Fruit fly (Drosophila melanogaster) whole organism, embryonic: ENCODE results near the gene CG6972.
A peak's percentile ranks its signal among the peaks of the same experiment; 100 is the strongest.

ENCODE experiments used
- Atf6 ChIP-seq: fragments of 200-800 bp; sonication (Bioruptor generic); IDR thresholded peaks from 2 replicates; pipeline ENCODE4 v1.3.6; 2022; ENCODE audit warnings: missing biosample characterization, missing genetic modification characterization
- CG10462 ChIP-seq: fragments of 200-800 bp; sonication (Bioruptor generic); optimal IDR thresholded peaks from 2 replicates; lab custom pipeline; 2016; ENCODE audit warnings: missing biosample characterization, missing genetic modification characterization
- CG11696 ChIP-seq: fragments of 200-800 bp; sonication (Bioruptor generic); IDR thresholded peaks from 2 replicates; pipeline ENCODE4 v1.3.6; 2022; ENCODE audit warnings: missing biosample characterization, missing genetic modification characterization
- CG12391 ChIP-seq: fragments of 200-800 bp; sonication (Bioruptor generic); optimal IDR thresholded peaks from 3 replicates; lab custom pipeline; 2018; ENCODE audit warnings: missing biosample characterization, mild to moderate bottlenecking, missing genetic modification characterization, moderate library complexity
- CG13775 ChIP-seq: fragments of 200-800 bp; sonication (Bioruptor generic); optimal IDR thresholded peaks from 3 replicates; lab custom pipeline; 2017; ENCODE audit warnings: missing biosample characterization, mild to moderate bottlenecking, missing genetic modification characterization
- CG14860 ChIP-seq: fragments of 200-800 bp; sonication (Bioruptor generic); IDR thresholded peaks from 3 replicates; pipeline ENCODE4 v1.3.6; 2022; ENCODE audit warnings: missing biosample characterization, missing genetic modification characterization; ENCODE audit not compliant: partially characterized antibody
- CG15479 ChIP-seq: fragments of 200-800 bp; sonication (Bioruptor generic); optimal IDR thresholded peaks from 3 replicates; lab custom pipeline; 2019; ENCODE audit warnings: missing biosample characterization, mild to moderate bottlenecking, missing genetic modification characterization, moderate library complexity
- CG16815 ChIP-seq: fragments of 200-800 bp; sonication (Bioruptor generic); optimal IDR thresholded peaks from 3 replicates; lab custom pipeline; 2017; ENCODE audit warnings: missing biosample characterization, mild to moderate bottlenecking, missing genetic modification characterization
- CG16863 ChIP-seq: fragments of 200-800 bp; sonication (Bioruptor generic); optimal IDR thresholded peaks from 3 replicates; lab custom pipeline; 2016; ENCODE audit warnings: missing biosample characterization, missing genetic modification characterization
- CG17361 ChIP-seq: fragments of 200-800 bp; sonication (Bioruptor generic); IDR thresholded peaks from 3 replicates; pipeline ENCODE4 v1.3.6; 2022; ENCODE audit warnings: missing biosample characterization, missing genetic modification characterization
- CG17802 ChIP-seq: fragments of 200-800 bp; sonication (Bioruptor generic); optimal IDR thresholded peaks from 2 replicates; lab custom pipeline; 2018; ENCODE audit warnings: missing biosample characterization, mild to moderate bottlenecking, missing genetic modification characterization, moderate library complexity
- CG17912 ChIP-seq: fragments of 200-800 bp; sonication (Bioruptor generic); optimal IDR thresholded peaks from 2 replicates; lab custom pipeline; 2018; ENCODE audit warnings: missing biosample characterization, mild to moderate bottlenecking, missing genetic modification characterization
- CG18619 ChIP-seq: fragments of 200-800 bp; sonication (Bioruptor generic); optimal IDR thresholded peaks from 3 replicates; lab custom pipeline; 2017; ENCODE audit warnings: missing biosample characterization, mild to moderate bottlenecking, missing genetic modification characterization
- CG3163 ChIP-seq: fragments of 200-800 bp; sonication (Bioruptor generic); optimal IDR thresholded peaks from 3 replicates; lab custom pipeline; 2016; ENCODE audit warnings: missing biosample characterization, missing genetic modification characterization
- CG4328 ChIP-seq: fragments of 200-800 bp; sonication (Bioruptor generic); optimal IDR thresholded peaks from 3 replicates; lab custom pipeline; 2017; ENCODE audit warnings: missing biosample characterization, missing genetic modification reagents, missing genetic modification characterization
- CG4617 ChIP-seq: fragments of 200-800 bp; sonication (Bioruptor generic); optimal IDR thresholded peaks from 3 replicates; lab custom pipeline; 2016; ENCODE audit warnings: missing biosample characterization, missing genetic modification characterization, borderline replicate concordance
- CG6854 ChIP-seq: fragments of 200-800 bp; sonication (Bioruptor generic); optimal IDR thresholded peaks from 3 replicates; lab custom pipeline; 2017; ENCODE audit warnings: missing biosample characterization, mild to moderate bottlenecking, missing genetic modification characterization
- CG7745 ChIP-seq: fragments of 200-800 bp; sonication (Bioruptor generic); optimal IDR thresholded peaks from 2 replicates; lab custom pipeline; 2018; ENCODE audit warnings: missing biosample characterization, mild to moderate bottlenecking, missing genetic modification characterization, moderate library complexity
- CG8281 ChIP-seq: fragments of 200-800 bp; sonication (Bioruptor generic); optimal IDR thresholded peaks from 2 replicates; lab custom pipeline; 2018; ENCODE audit warnings: missing biosample characterization, mild to moderate bottlenecking, missing genetic modification characterization, moderate library complexity
- CG9932 ChIP-seq: fragments of 200-800 bp; sonication (Bioruptor generic); IDR thresholded peaks from 2 replicates; pipeline ENCODE4 v1.3.6; 2022; ENCODE audit warnings: missing biosample characterization, missing genetic modification characterization
- Camta ChIP-seq: fragments of 200-800 bp; sonication (Bioruptor generic); optimal IDR thresholded peaks from 2 replicates; lab custom pipeline; 2016; ENCODE audit warnings: missing biosample characterization, missing genetic modification characterization
- CoRest ChIP-seq: fragments of 200-800 bp; sonication (Bioruptor generic); optimal IDR thresholded peaks from 3 replicates; lab custom pipeline; 2018; ENCODE audit warnings: missing biosample characterization, mild to moderate bottlenecking, missing genetic modification characterization, moderate library complexity
- CrebB ChIP-seq: fragments of 200-800 bp; sonication (Bioruptor generic); optimal IDR thresholded peaks from 3 replicates; lab custom pipeline; 2018; ENCODE audit warnings: missing biosample characterization, mild to moderate bottlenecking, missing genetic modification characterization
- Dref ChIP-seq: fragments of 200-800 bp; sonication (Bioruptor generic); IDR thresholded peaks from 2 replicates; pipeline ENCODE4 v1.3.6; 2022; ENCODE audit warnings: missing biosample characterization, missing genetic modification characterization
- E2f1 ChIP-seq: fragments of 200-800 bp; sonication (Bioruptor generic); IDR thresholded peaks from 2 replicates; pipeline ENCODE4 v1.3.6; 2022; ENCODE audit warnings: missing biosample characterization, missing genetic modification characterization
- Elba2 ChIP-seq: fragments of 200-800 bp; sonication (Bioruptor generic); optimal IDR thresholded peaks from 3 replicates; lab custom pipeline; 2016; ENCODE audit warnings: missing biosample characterization, missing genetic modification characterization
- Fer1 ChIP-seq: fragments of 200-800 bp; sonication (Bioruptor generic); optimal IDR thresholded peaks from 2 replicates; lab custom pipeline; 2017; ENCODE audit warnings: missing biosample characterization, mild to moderate bottlenecking, missing genetic modification characterization
- H15 ChIP-seq: fragments of 200-800 bp; sonication (Bioruptor generic); IDR thresholded peaks from 3 replicates; pipeline ENCODE4 v1.3.6; 2022; ENCODE audit warnings: missing biosample characterization, missing genetic modification characterization
- HmgD ChIP-seq: fragments of 200-800 bp; sonication (Bioruptor generic); optimal IDR thresholded peaks from 3 replicates; lab custom pipeline; 2016; ENCODE audit warnings: missing biosample characterization, missing genetic modification characterization
- Kr ChIP-seq: fragments of 200-800 bp; sonication (Bioruptor generic); optimal IDR thresholded peaks from 2 replicates; lab custom pipeline; 2017; ENCODE audit warnings: missing biosample characterization, mild to moderate bottlenecking, missing genetic modification characterization
- Side ChIP-seq: fragments of 200-800 bp; sonication (Bioruptor generic); optimal IDR thresholded peaks from 2 replicates; lab custom pipeline; 2016; ENCODE audit warnings: missing biosample characterization, missing genetic modification characterization
- Ssrp ChIP-seq: fragments of 200-800 bp; sonication (Bioruptor generic); optimal IDR thresholded peaks from 2 replicates; lab custom pipeline; 2018; ENCODE audit warnings: missing biosample characterization, mild to moderate bottlenecking, missing genetic modification characterization, moderate library complexity
- Usf ChIP-seq: fragments of 200-800 bp; sonication (Bioruptor generic); optimal IDR thresholded peaks from 2 replicates; lab custom pipeline; 2017; ENCODE audit warnings: missing genotype, missing biosample characterization, missing genetic modification characterization
- bab2 ChIP-seq: fragments of 200-800 bp; sonication (Bioruptor generic); optimal IDR thresholded peaks from 2 replicates; lab custom pipeline; 2016; ENCODE audit warnings: missing biosample characterization, missing genetic modification characterization
- chn ChIP-seq: fragments of 200-800 bp; sonication (Bioruptor generic); optimal IDR thresholded peaks from 2 replicates; lab custom pipeline; 2016; ENCODE audit warnings: missing biosample characterization, missing genetic modification characterization
- cwo ChIP-seq: fragments of 200-800 bp; sonication (Bioruptor generic); optimal IDR thresholded peaks from 3 replicates; lab custom pipeline; 2017; ENCODE audit warnings: missing biosample characterization, missing genetic modification characterization, mild to moderate bottlenecking, moderate library complexity, missing genetic modification reagents
- ems ChIP-seq: fragments of 200-800 bp; sonication (Bioruptor generic); optimal IDR thresholded peaks from 3 replicates; lab custom pipeline; 2016; ENCODE audit warnings: missing biosample characterization, missing genetic modification characterization
- ham ChIP-seq: fragments of 200-800 bp; sonication (Bioruptor generic); IDR thresholded peaks from 2 replicates; pipeline ENCODE4 v1.3.6; 2022; ENCODE audit warnings: missing biosample characterization, missing genetic modification characterization
- jumu ChIP-seq: fragments of 200-800 bp; sonication (Bioruptor generic); optimal IDR thresholded peaks from 3 replicates; lab custom pipeline; 2016; ENCODE audit warnings: missing biosample characterization, missing genetic modification characterization
- lilli ChIP-seq: fragments of 200-800 bp; sonication (Bioruptor generic); optimal IDR thresholded peaks from 3 replicates; lab custom pipeline; 2016; ENCODE audit warnings: missing biosample characterization, missing genetic modification characterization
- lmd ChIP-seq: fragments of 200-800 bp; sonication (Bioruptor generic); IDR thresholded peaks from 2 replicates; pipeline ENCODE4 v1.3.6; 2022; ENCODE audit warnings: missing biosample characterization, missing genetic modification characterization
- maf-S ChIP-seq: fragments of 200-800 bp; sonication (Bioruptor generic); optimal IDR thresholded peaks from 2 replicates; lab custom pipeline; 2016; ENCODE audit warnings: missing biosample characterization, missing genetic modification characterization
- mam ChIP-seq: fragments of 200-800 bp; sonication (Bioruptor generic); optimal IDR thresholded peaks from 3 replicates; lab custom pipeline; 2016; ENCODE audit warnings: missing biosample characterization, missing genetic modification characterization
- org-1 ChIP-seq: fragments of 200-800 bp; sonication (Bioruptor generic); optimal IDR thresholded peaks from 2 replicates; lab custom pipeline; 2017; ENCODE audit warnings: missing biosample characterization, missing genetic modification characterization
- otp ChIP-seq: fragments of 200-800 bp; sonication (Bioruptor generic); IDR thresholded peaks from 3 replicates; pipeline ENCODE4, ENCODE4 v1.3.6; 2022; ENCODE audit warnings: missing biosample characterization, missing genetic modification characterization
- pb ChIP-seq: fragments of 200-800 bp; sonication (Bioruptor generic); optimal IDR thresholded peaks from 3 replicates; lab custom pipeline; 2016; ENCODE audit warnings: missing biosample characterization, missing genetic modification characterization
- pfk ChIP-seq: fragments of 200-800 bp; sonication (Bioruptor generic); optimal IDR thresholded peaks from 2 replicates; lab custom pipeline; 2018; ENCODE audit warnings: missing biosample characterization, mild to moderate bottlenecking, missing genetic modification characterization, moderate library complexity
- pum ChIP-seq: fragments of 200-800 bp; sonication (Bioruptor generic); optimal IDR thresholded peaks from 2 replicates; lab custom pipeline; 2016; ENCODE audit warnings: missing biosample characterization, missing genetic modification characterization
- row ChIP-seq: fragments of 200-800 bp; sonication (Bioruptor generic); IDR thresholded peaks from 3 replicates; pipeline ENCODE4 v1.3.6; 2022; ENCODE audit warnings: missing biosample characterization, missing genetic modification characterization
- sens ChIP-seq: fragments of 200-800 bp; sonication (Bioruptor generic); peaks from one replicate; lab custom pipeline; 2016; ENCODE audit warnings: missing biosample characterization, missing genetic modification characterization
- stwl ChIP-seq: fragments of 200-800 bp; sonication (Bioruptor generic); optimal IDR thresholded peaks from 3 replicates; lab custom pipeline; 2018; ENCODE audit warnings: missing biosample characterization, mild to moderate bottlenecking, missing genetic modification characterization, moderate library complexity
- vvl ChIP-seq: fragments of 200-800 bp; sonication (Bioruptor generic); IDR thresholded peaks from 2 replicates; pipeline ENCODE4 v1.3.6; 2022; ENCODE audit warnings: missing biosample characterization, missing genetic modification characterization

CG6972 gene

dm6 chr3R:22663115-22663514, 38.7 kb upstream of the CG6972 start (continued):
- TF ChIP-seq CG17912 (GFP tag; lab: Kevin White, UChicago) (no peak), stwl (tag; lab: Kevin White, UChicago) (no peak), CG12391 (tag; lab: Kevin White, UChicago) (peak; percentile 78), E2f1 (0 out of 2 replicates have a peak, but pooled peaks have one; percentile 34), CG18619 (peak; percentile 57), H15 (0 out of 3 replicates have a peak, but pooled peaks have one; percentile 50), CG11696 (0 out of 2 replicates have a peak, but pooled peaks have one; percentile 51), pfk (GFP tag; lab: Kevin White, UChicago) (no peak), CG17802 (tag; lab: Kevin White, UChicago) (no peak), jumu (peak; percentile 3), Side (GFP tag; lab: Kevin White, UChicago) (peak; percentile 38), row (peak; percentile 85), CG4328 (GFP tag; lab: Kevin White, UChicago) (no peak), CG14860 (GFP tag; lab: Robert Waterston, UW) (no peak), CoRest (tag; lab: Kevin White, UChicago) (peak; percentile 69), Fer1 (GFP tag; lab: Kevin White, UChicago) (peak; percentile 77), CG9932 (peak; percentile 80), sens (GFP tag; lab: Kevin White, UChicago) (peak; percentile 83), CG10462 (GFP tag; lab: Kevin White, UChicago) (peak; percentile 54), CG8281 (tag; lab: Kevin White, UChicago) (no peak), CG17361 (GFP tag; lab: Robert Waterston, UW) (peak; percentile 33; the same call in 1 of the 3 replicates), lilli (peak; percentile 69), Elba2 (GFP tag; lab: Kevin White, UChicago) (no peak), Ssrp (tag; lab: Kevin White, UChicago) (no peak), maf-S (GFP tag; lab: Kevin White, UChicago) (no peak), cwo (GFP tag; lab: Kevin White, UChicago) (peak; percentile 63), CrebB (peak; percentile 60), CG16815 (peak; percentile 59), chn (peak; percentile 59), Dref (GFP tag; lab: Robert Waterston, UW) (no peak), ham (GFP tag; lab: Robert Waterston, UW) (no peak), pb (no peak), Camta (GFP tag; lab: Kevin White, UChicago) (peak; percentile 26), mam (GFP tag; lab: Kevin White, UChicago) (peak; percentile 33), Kr (no peak), CG4617 (GFP tag; lab: Kevin White, UChicago) (no peak), vvl (peak; percentile 43; the same call in 1 of the 2 replicates), otp (GFP tag; lab: Robert Waterston, UW) (peak; percentile 79), lmd (GFP tag; lab: Robert Waterston, UW) (peak; percentile 62), CG13775 (peak; percentile 53), CG3163 (GFP tag; lab: Kevin White, UChicago) (no peak), ems (GFP tag; lab: Kevin White, UChicago) (peak; percentile 22), CG16863 (GFP tag; lab: Kevin White, UChicago) (peak; percentile 53), Usf (no peak), CG6854 (GFP tag; lab: Kevin White, UChicago) (peak; percentile 50), CG7745 (tag; lab: Kevin White, UChicago) (no peak), CG15479 (no peak), pum (GFP tag; lab: Kevin White, UChicago) (peak; percentile 12), HmgD (GFP tag; lab: Kevin White, UChicago) (no peak), org-1 (peak; percentile 58), Atf6 (GFP tag; lab: Robert Waterston, UW) (peak; percentile 85), bab2 (GFP tag; lab: Kevin White, UChicago) (peak; percentile 46)
